Fruit fly (Drosophila melanogaster) whole organism, embryonic: ENCODE results near the gene CG32161.
A peak's percentile ranks its signal among the peaks of the same experiment; 100 is the strongest.

Experiments used
- Asciz ChIP-seq: fragments of 200-800 bp; sonication (Bioruptor generic); optimal IDR thresholded peaks from 2 replicates; lab custom pipeline; 2017; ENCODE audit warnings: missing biosample characterization, mild to moderate bottlenecking, missing genetic modification characterization, missing genetic modification reagents
- CG10267 ChIP-seq: fragments of 200-800 bp; sonication (Bioruptor generic); optimal IDR thresholded peaks from 2 replicates; lab custom pipeline; 2018; ENCODE audit warnings: missing biosample characterization, mild to moderate bottlenecking, missing genetic modification characterization, moderate library complexity
- CG11695 ChIP-seq: fragments of 200-800 bp; sonication (Bioruptor generic); IDR thresholded peaks from 3 replicates; pipeline ENCODE4 v1.3.6; 2022; ENCODE audit warnings: missing biosample characterization, missing genetic modification characterization
- CG12659 ChIP-seq: fragments of 200-800 bp; sonication (Bioruptor generic); optimal IDR thresholded peaks from 3 replicates; lab custom pipeline; 2017; ENCODE audit warnings: mild to moderate bottlenecking, missing biosample characterization, missing genetic modification reagents, missing genetic modification characterization
- CG12942 ChIP-seq: fragments of 200-800 bp; sonication (Bioruptor generic); optimal IDR thresholded peaks from 3 replicates; lab custom pipeline; 2016; ENCODE audit warnings: missing biosample characterization, missing genetic modification characterization
- CG15601 ChIP-seq: fragments of 200-800 bp; sonication (Bioruptor generic); optimal IDR thresholded peaks from 3 replicates; lab custom pipeline; 2019; ENCODE audit warnings: missing biosample characterization, mild to moderate bottlenecking, missing genetic modification characterization, moderate library complexity
- CG17385 ChIP-seq: fragments of 200-800 bp; sonication (Bioruptor generic); optimal IDR thresholded peaks from 3 replicates; lab custom pipeline; 2018; ENCODE audit warnings: missing biosample characterization, mild to moderate bottlenecking, missing genetic modification characterization
- CG18262 ChIP-seq: fragments of 200-800 bp; optimal IDR thresholded peaks from 3 replicates; lab custom pipeline; 2019; ENCODE audit warnings: missing biosample characterization, mild to moderate bottlenecking, missing genetic modification characterization, moderate library complexity
- CG18619 ChIP-seq: fragments of 200-800 bp; sonication (Bioruptor generic); optimal IDR thresholded peaks from 3 replicates; lab custom pipeline; 2017; ENCODE audit warnings: missing biosample characterization, mild to moderate bottlenecking, missing genetic modification characterization
- CG2678 ChIP-seq: fragments of 200-800 bp; sonication (Bioruptor generic); optimal IDR thresholded peaks from 3 replicates; lab custom pipeline; 2019; ENCODE audit warnings: missing biosample characterization, mild to moderate bottlenecking, missing genetic modification characterization, moderate library complexity
- CG2875 ChIP-seq: fragments of 200-800 bp; sonication (Bioruptor generic); optimal IDR thresholded peaks from 2 replicates; lab custom pipeline; 2017; ENCODE audit warnings: missing biosample characterization, mild to moderate bottlenecking, missing genetic modification characterization, missing genetic modification reagents
- CG30020 ChIP-seq: fragments of 200-800 bp; optimal IDR thresholded peaks from 2 replicates; lab custom pipeline; 2019; ENCODE audit warnings: missing biosample characterization, mild to moderate bottlenecking, missing genetic modification characterization, moderate library complexity
- CG31441 ChIP-seq: fragments of 200-800 bp; sonication (Bioruptor generic); IDR thresholded peaks from 2 replicates; pipeline ENCODE4 v1.3.6; 2022; ENCODE audit warnings: missing biosample characterization, missing genetic modification characterization
- CG3726 ChIP-seq: fragments of 200-800 bp; sonication (Bioruptor generic); IDR thresholded peaks from 3 replicates; pipeline ENCODE4, ENCODE4 v1.3.6; 2022; ENCODE audit warnings: missing biosample characterization, missing genetic modification characterization
- CG4424 ChIP-seq: fragments of 200-800 bp; sonication (Bioruptor generic); optimal IDR thresholded peaks from 3 replicates; lab custom pipeline; 2016; ENCODE audit warnings: missing biosample characterization, missing genetic modification characterization
- CG4820 ChIP-seq: fragments of 200-800 bp; sonication (Bioruptor generic); optimal IDR thresholded peaks from 3 replicates; lab custom pipeline; 2016; ENCODE audit warnings: missing biosample characterization, missing genetic modification characterization
- CG6654 ChIP-seq: fragments of 200-800 bp; sonication (Bioruptor generic); optimal IDR thresholded peaks from 2 replicates; lab custom pipeline; 2017; ENCODE audit warnings: missing biosample characterization, mild to moderate bottlenecking, missing genetic modification characterization
- CG6689 ChIP-seq: fragments of 200-800 bp; sonication (Bioruptor generic); IDR thresholded peaks from 2 replicates; pipeline ENCODE4 v1.3.6; 2022; ENCODE audit warnings: missing biosample characterization, missing genetic modification characterization
- CG7372 ChIP-seq: fragments of 200-800 bp; sonication (Bioruptor generic); IDR thresholded peaks from 2 replicates; pipeline ENCODE4 v1.3.6; 2022; ENCODE audit warnings: missing biosample characterization, missing genetic modification characterization
- CG7556 ChIP-seq: fragments of 200-800 bp; sonication (Bioruptor generic); optimal IDR thresholded peaks from 2 replicates; lab custom pipeline; 2017; ENCODE audit warnings: missing biosample characterization, mild to moderate bottlenecking, missing genetic modification characterization
- CG8924 ChIP-seq: fragments of 200-800 bp; optimal IDR thresholded peaks from 3 replicates; lab custom pipeline; 2019; ENCODE audit warnings: missing biosample characterization, mild to moderate bottlenecking, missing genetic modification characterization, moderate library complexity
- CG9437 ChIP-seq: fragments of 200-800 bp; sonication (Bioruptor generic); optimal IDR thresholded peaks from 2 replicates; lab custom pipeline; 2018; ENCODE audit warnings: missing biosample characterization, mild to moderate bottlenecking, missing genetic modification characterization
- CG9609 ChIP-seq: fragments of 200-800 bp; sonication (Bioruptor generic); optimal IDR thresholded peaks from 3 replicates; lab custom pipeline; 2016; ENCODE audit warnings: missing biosample characterization, missing genetic modification characterization
- CrebB ChIP-seq: fragments of 200-800 bp; sonication (Bioruptor generic); optimal IDR thresholded peaks from 3 replicates; lab custom pipeline; 2018; ENCODE audit warnings: missing biosample characterization, mild to moderate bottlenecking, missing genetic modification characterization
- Dfd ChIP-seq, 2 experiments: fragments of >200 bp; optimal IDR thresholded peaks; 2 replicates each; lab custom pipeline; 2017; ENCODE audit warnings: missing biosample characterization in 2 of 2, missing genetic modification characterization in 2 of 2
- Drgx ChIP-seq: fragments of 200-800 bp; sonication (Bioruptor generic); IDR thresholded peaks from 2 replicates; pipeline ENCODE4 v1.3.6; 2022; ENCODE audit warnings: missing biosample characterization, missing genetic modification characterization
- Fer1 ChIP-seq: fragments of 200-800 bp; sonication (Bioruptor generic); optimal IDR thresholded peaks from 2 replicates; lab custom pipeline; 2017; ENCODE audit warnings: missing biosample characterization, mild to moderate bottlenecking, missing genetic modification characterization
- Gsc ChIP-seq: fragments of 200-800 bp; sonication (Bioruptor generic); IDR thresholded peaks from 2 replicates; pipeline ENCODE4 v1.3.6; 2022; ENCODE audit warnings: missing biosample characterization, missing genetic modification characterization
- Jarid2 ChIP-seq: fragments of 200-800 bp; sonication (Bioruptor generic); optimal IDR thresholded peaks from 3 replicates; lab custom pipeline; 2017; ENCODE audit warnings: mild to moderate bottlenecking, missing biosample characterization, missing genetic modification reagents, missing genetic modification characterization
- Lpt ChIP-seq: fragments of >200 bp; optimal IDR thresholded peaks from 2 replicates; lab custom pipeline; 2018; ENCODE audit warnings: missing biosample characterization, missing genetic modification characterization
- Mad ChIP-seq: fragments of 200-800 bp; sonication (Bioruptor generic); optimal IDR thresholded peaks from 2 replicates; lab custom pipeline; 2016; ENCODE audit warnings: missing biosample characterization, missing genetic modification characterization
- Oaz ChIP-seq: fragments of 200-800 bp; sonication (Bioruptor generic); IDR thresholded peaks from 2 replicates; pipeline ENCODE4 v1.3.6; 2022; ENCODE audit warnings: missing biosample characterization, missing genetic modification characterization
- Poxn ChIP-seq: fragments of 200-800 bp; sonication (Bioruptor generic); IDR thresholded peaks from 2 replicates; pipeline ENCODE4 v1.3.6; 2022; ENCODE audit warnings: missing biosample characterization, missing genetic modification characterization
- Ptx1 ChIP-seq: fragments of 200-800 bp; sonication (Bioruptor generic); IDR thresholded peaks from 2 replicates; pipeline ENCODE4 v1.3.6; 2022; ENCODE audit warnings: missing biosample characterization, missing genetic modification characterization
- Sox100B ChIP-seq: fragments of 200-800 bp; sonication (Bioruptor generic); optimal IDR thresholded peaks from 3 replicates; lab custom pipeline; 2018; ENCODE audit warnings: missing biosample characterization, mild to moderate bottlenecking, missing genetic modification characterization
- Sox102F ChIP-seq: fragments of 200-800 bp; sonication (Bioruptor generic); optimal IDR thresholded peaks from 2 replicates; lab custom pipeline; 2018; ENCODE audit warnings: missing biosample characterization, mild to moderate bottlenecking, missing genetic modification characterization, moderate library complexity
- Tbp ChIP-seq: fragments of >200 bp; optimal IDR thresholded peaks from 2 replicates; lab custom pipeline; 2018; ENCODE audit warnings: missing biosample characterization, missing genetic modification characterization
- bigmax ChIP-seq: fragments of 200-800 bp; sonication (Bioruptor generic); optimal IDR thresholded peaks from 2 replicates; lab custom pipeline; 2018; ENCODE audit warnings: missing biosample characterization, mild to moderate bottlenecking, missing genetic modification characterization
- bowl ChIP-seq: fragments of 200-800 bp; sonication (Bioruptor generic); IDR thresholded peaks from 2 replicates; pipeline ENCODE4 v1.3.6; 2022; ENCODE audit warnings: missing biosample characterization, missing genetic modification characterization
- crc ChIP-seq: fragments of 200-800 bp; sonication (Bioruptor generic); optimal IDR thresholded peaks from 2 replicates; lab custom pipeline; 2016; ENCODE audit warnings: missing biosample characterization, missing genetic modification characterization
- dpn ChIP-seq, 2 experiments: fragments of 200-800 bp; sonication (Bioruptor generic); optimal IDR thresholded peaks; 3 replicates each; lab custom pipeline; 2016; ENCODE audit warnings: missing biosample characterization in 2 of 2, missing genetic modification characterization in 2 of 2
- eyg ChIP-seq: fragments of 200-800 bp; sonication (Bioruptor generic); optimal IDR thresholded peaks from 3 replicates; lab custom pipeline; 2016; ENCODE audit warnings: missing biosample characterization, missing genetic modification characterization
- fd96Cb ChIP-seq: fragments of 200-800 bp; sonication (Bioruptor generic); optimal IDR thresholded peaks from 2 replicates; lab custom pipeline; 2018; ENCODE audit warnings: missing biosample characterization, mild to moderate bottlenecking, missing genetic modification characterization, moderate library complexity
- gem ChIP-seq: fragments of 200-800 bp; sonication (Bioruptor generic); optimal IDR thresholded peaks from 2 replicates; lab custom pipeline; 2019; ENCODE audit warnings: missing biosample characterization, mild to moderate bottlenecking, missing genetic modification characterization, moderate library complexity
- grau ChIP-seq: fragments of 200-800 bp; optimal IDR thresholded peaks from 3 replicates; lab custom pipeline; 2019; ENCODE audit warnings: missing biosample characterization, mild to moderate bottlenecking, missing genetic modification characterization, moderate library complexity
- h ChIP-seq: fragments of >200 bp; optimal IDR thresholded peaks from 2 replicates; lab custom pipeline; 2017
- mirr ChIP-seq: fragments of 200-800 bp; sonication (Bioruptor generic); optimal IDR thresholded peaks from 3 replicates; lab custom pipeline; 2018; ENCODE audit warnings: missing biosample characterization, mild to moderate bottlenecking, missing genetic modification characterization
- ssp ChIP-seq: fragments of 200-800 bp; sonication (Bioruptor generic); IDR thresholded peaks from 2 replicates; pipeline ENCODE4 v1.3.6; 2022; ENCODE audit warnings: missing biosample characterization, missing genetic modification characterization
- tgo ChIP-seq: fragments of 200-800 bp; sonication (Bioruptor generic); IDR thresholded peaks from 3 replicates; pipeline ENCODE4 v1.3.6; 2022; ENCODE audit warnings: missing biosample characterization, missing genetic modification characterization
- ttk ChIP-seq: fragments of 200-800 bp; sonication (Bioruptor generic); IDR thresholded peaks from 2 replicates; pipeline ENCODE4 v2.1.2; 2022; ENCODE audit warnings: missing biosample characterization, missing genetic modification characterization
- unc-4 ChIP-seq: fragments of 200-800 bp; sonication (Bioruptor generic); IDR thresholded peaks from 2 replicates; pipeline ENCODE4 v1.3.6; 2022; ENCODE audit warnings: missing biosample characterization, missing genetic modification characterization; ENCODE audit not compliant: partially characterized antibody
- unpg ChIP-seq: fragments of 200-800 bp; sonication (Bioruptor generic); optimal IDR thresholded peaks from 3 replicates; lab custom pipeline; 2018; ENCODE audit warnings: missing biosample characterization, mild to moderate bottlenecking, missing genetic modification characterization, moderate library complexity
- yki ChIP-seq: fragments of >200 bp; optimal IDR thresholded peaks from 3 replicates; lab custom pipeline; 2018

CG32161 gene

dm6 chr3L:16825195-16825594 is 20.8 kb upstream of the CG32161 start (continued):
- TF ChIP-seq CG4820 (GFP tag; lab: Kevin White, UChicago): no peak
- peak; percentile 45 for TF ChIP-seq CG2678 (tag; lab: Kevin White, UChicago)
- peak; percentile 35 for TF ChIP-seq CG18262 (tag; lab: Kevin White, UChicago)
- peak; percentile 47 for TF ChIP-seq CG7556 (GFP tag; lab: Kevin White, UChicago)
- peak; percentile 1 for TF ChIP-seq Fer1 (GFP tag; lab: Kevin White, UChicago)
- TF ChIP-seq Asciz: no peak
- TF ChIP-seq CG31441 (GFP tag; lab: Robert Waterston, UW): peak; percentile 38
- TF ChIP-seq CG30020 (tag; lab: Kevin White, UChicago): no peak
- TF ChIP-seq unc-4 (GFP tag; lab: Robert Waterston, UW): no peak
- TF ChIP-seq Mad (GFP tag; lab: Kevin White, UChicago): no peak
- no peak for TF ChIP-seq Lpt (GFP tag; lab: Kevin White, UChicago)
- peak; percentile 29; the same call in 1 of the 2 replicates for TF ChIP-seq CG6689 (GFP tag; lab: Robert Waterston, UW)
- TF ChIP-seq tgo (GFP tag; lab: Robert Waterston, UW): no peak; the same call in 2 of the 3 replicates
- TF ChIP-seq CG12659: peak; percentile 8
- peak; percentile 51 for TF ChIP-seq Sox102F (GFP tag; lab: Kevin White, UChicago)
- TF ChIP-seq ttk (GFP tag; lab: Robert Waterston, UW): no peak
- no peak for TF ChIP-seq Dfd (GFP tag; optimal IDR thresholded peaks at IDR 0.05; lab: Kevin White, UChicago)
- TF ChIP-seq CG8924 (tag; lab: Kevin White, UChicago): peak; percentile 29
- TF ChIP-seq crc: no peak
- TF ChIP-seq CG9609 (GFP tag; lab: Kevin White, UChicago): no peak
- peak; percentile 7 for TF ChIP-seq fd96Cb (tag; lab: Kevin White, UChicago)
- no peak for TF ChIP-seq mirr (GFP tag; lab: Kevin White, UChicago)
- TF ChIP-seq Poxn (GFP tag; lab: Robert Waterston, UW): no peak
- TF ChIP-seq CG4424 (GFP tag; lab: Kevin White, UChicago): peak; percentile 8
- TF ChIP-seq CrebB (tag; lab: Kevin White, UChicago): no peak
- TF ChIP-seq Ptx1: peak; percentile 45
- TF ChIP-seq CG10267 (tag; lab: Kevin White, UChicago): peak; percentile 20
- no peak for TF ChIP-seq Oaz (GFP tag; lab: Robert Waterston, UW)
- TF ChIP-seq dpn (GFP tag; optimal IDR thresholded peaks at IDR 0.05; lab: Kevin White, UChicago): no peak
- no peak for TF ChIP-seq bigmax (GFP tag; lab: Kevin White, UChicago)
- no peak for TF ChIP-seq CG2875 (GFP tag; lab: Kevin White, UChicago)
- peak; percentile 13 for TF ChIP-seq Sox100B
- no peak for TF ChIP-seq yki
- no peak for TF ChIP-seq CG7372
- peak; percentile 56 for TF ChIP-seq grau (tag; lab: Kevin White, UChicago)
- TF ChIP-seq unpg (GFP tag; lab: Kevin White, UChicago): no peak
- TF ChIP-seq CG11695 (GFP tag; lab: Robert Waterston, UW): peak; percentile 32; the same call in 1 of the 3 replicates
- TF ChIP-seq CG17385 (GFP tag; lab: Kevin White, UChicago): peak; percentile 14
- TF ChIP-seq CG3726 (GFP tag; lab: Robert Waterston, UW): no peak
- TF ChIP-seq CG18619 (GFP tag; lab: Kevin White, UChicago): peak; percentile 7
- TF ChIP-seq CG12942: no peak
- no peak for TF ChIP-seq Jarid2 (GFP tag; lab: Kevin White, UChicago)
- no peak; the same call in 1 of the 2 replicates for TF ChIP-seq Drgx (GFP tag; lab: Robert Waterston, UW)
- peak; percentile 45 for TF ChIP-seq CG9437 (GFP tag; lab: Kevin White, UChicago)
- no peak for TF ChIP-seq bowl
- no peak for TF ChIP-seq CG15601 (tag; lab: Kevin White, UChicago)
- TF ChIP-seq eyg (GFP tag; lab: Kevin White, UChicago): no peak
- TF ChIP-seq h (lab: Kevin White, UChicago): no peak
- TF ChIP-seq Tbp (GFP tag; lab: Kevin White, UChicago): no peak
- TF ChIP-seq ssp (GFP tag; lab: Robert Waterston, UW): no peak
- no peak for TF ChIP-seq CG6654 (GFP tag; lab: Kevin White, UChicago)
- TF ChIP-seq gem (tag; lab: Kevin White, UChicago): peak; percentile 72
- no peak for TF ChIP-seq Gsc (GFP tag; lab: Robert Waterston, UW)
